Fruit fly (Drosophila melanogaster) whole organism, embryonic: ENCODE measurements around the gene CG31174.

ENCODE experiments used
- ATbp ChIP-seq: fragments of 200-800 bp; sonication (Bioruptor generic); optimal IDR thresholded peaks from 2 replicates; lab custom pipeline; 2017; ENCODE audit warnings: missing biosample characterization, mild to moderate bottlenecking, missing genetic modification characterization, missing genetic modification reagents
- Adf1 ChIP-seq: fragments of 200-800 bp; sonication (Bioruptor generic); IDR thresholded peaks from 2 replicates; pipeline ENCODE4 v1.3.6; 2022; ENCODE audit warnings: missing biosample characterization, missing genetic modification characterization
- Aef1 ChIP-seq: fragments of 200-800 bp; sonication (Bioruptor generic); IDR thresholded peaks from 3 replicates; pipeline ENCODE4 v1.3.6; 2022; ENCODE audit warnings: missing biosample characterization, missing genetic modification characterization
- B-H1 ChIP-seq: fragments of 200-800 bp; sonication (Bioruptor generic); IDR thresholded peaks from 3 replicates; pipeline ENCODE4 v1.3.6; 2022; ENCODE audit warnings: missing biosample characterization, missing genetic modification characterization
- CG10366 ChIP-seq: fragments of 200-800 bp; sonication (Bioruptor generic); IDR thresholded peaks from 2 replicates; pipeline ENCODE4 v1.3.6; 2022; ENCODE audit warnings: missing biosample characterization, missing genetic modification characterization
- CG12299 ChIP-seq: fragments of 200-800 bp; sonication (Bioruptor generic); optimal IDR thresholded peaks from 2 replicates; lab custom pipeline; 2018; ENCODE audit warnings: missing biosample characterization, mild to moderate bottlenecking, missing genetic modification characterization
- CG13123 ChIP-seq: fragments of 200-800 bp; sonication (Bioruptor generic); optimal IDR thresholded peaks from 2 replicates; lab custom pipeline; 2016; ENCODE audit warnings: missing biosample characterization, missing genetic modification characterization
- CG13624 ChIP-seq: fragments of 200-800 bp; sonication (Bioruptor generic); optimal IDR thresholded peaks from 2 replicates; lab custom pipeline; 2016; ENCODE audit warnings: missing biosample characterization, missing genetic modification characterization
- CG1603 ChIP-seq: fragments of 200-800 bp; sonication (Bioruptor generic); optimal IDR thresholded peaks from 2 replicates; lab custom pipeline; 2019; ENCODE audit warnings: missing biosample characterization, mild to moderate bottlenecking, missing genetic modification characterization, moderate library complexity
- CG18619 ChIP-seq: fragments of 200-800 bp; sonication (Bioruptor generic); optimal IDR thresholded peaks from 3 replicates; lab custom pipeline; 2017; ENCODE audit warnings: missing biosample characterization, mild to moderate bottlenecking, missing genetic modification characterization
- CG32767 ChIP-seq: fragments of 200-800 bp; sonication (Bioruptor generic); IDR thresholded peaks from 2 replicates; pipeline ENCODE4 v1.3.6; 2022; ENCODE audit warnings: missing biosample characterization, missing genetic modification characterization
- CG4707 ChIP-seq: fragments of 200-800 bp; sonication (Bioruptor generic); optimal IDR thresholded peaks from 2 replicates; lab custom pipeline; 2018; ENCODE audit warnings: missing biosample characterization, mild to moderate bottlenecking, missing genetic modification characterization, moderate library complexity
- CG4820 ChIP-seq: fragments of 200-800 bp; sonication (Bioruptor generic); optimal IDR thresholded peaks from 3 replicates; lab custom pipeline; 2016; ENCODE audit warnings: missing biosample characterization, missing genetic modification characterization
- CG5245 ChIP-seq: fragments of 200-800 bp; sonication (Bioruptor generic); optimal IDR thresholded peaks from 3 replicates; lab custom pipeline; 2016; ENCODE audit warnings: missing biosample characterization, missing genetic modification characterization
- CG6254 ChIP-seq: fragments of 200-800 bp; sonication (Bioruptor generic); optimal IDR thresholded peaks from 3 replicates; lab custom pipeline; 2017; ENCODE audit warnings: mild to moderate bottlenecking, missing biosample characterization, missing genetic modification reagents, missing genetic modification characterization
- CG7357 ChIP-seq: fragments of 200-800 bp; sonication (Bioruptor generic); IDR thresholded peaks from 3 replicates; pipeline ENCODE4 v1.3.6; 2022; ENCODE audit warnings: missing biosample characterization, missing genetic modification characterization
- CG7786 ChIP-seq: fragments of 200-800 bp; sonication (Bioruptor generic); optimal IDR thresholded peaks from 2 replicates; lab custom pipeline; 2016; ENCODE audit warnings: missing biosample characterization, missing genetic modification characterization
- CG8478 ChIP-seq: fragments of >200 bp; optimal IDR thresholded peaks from 2 replicates; lab custom pipeline; 2018
- CG9437 ChIP-seq: fragments of 200-800 bp; sonication (Bioruptor generic); optimal IDR thresholded peaks from 2 replicates; lab custom pipeline; 2018; ENCODE audit warnings: missing biosample characterization, mild to moderate bottlenecking, missing genetic modification characterization
- Camta ChIP-seq: fragments of 200-800 bp; sonication (Bioruptor generic); optimal IDR thresholded peaks from 2 replicates; lab custom pipeline; 2016; ENCODE audit warnings: missing biosample characterization, missing genetic modification characterization
- Deaf1 ChIP-seq: fragments of 200-800 bp; optimal IDR thresholded peaks from 3 replicates; lab custom pipeline; 2019; ENCODE audit warnings: missing biosample characterization, mild to moderate bottlenecking, missing genetic modification characterization, moderate library complexity
- Dek ChIP-seq: fragments of 200-800 bp; sonication (Bioruptor generic); optimal IDR thresholded peaks from 3 replicates; lab custom pipeline; 2019; ENCODE audit warnings: missing biosample characterization, mild to moderate bottlenecking, missing genetic modification characterization, moderate library complexity
- Meics ChIP-seq: fragments of 200-800 bp; sonication (Bioruptor generic); optimal IDR thresholded peaks from 2 replicates; lab custom pipeline; 2017; ENCODE audit warnings: missing biosample characterization, mild to moderate bottlenecking, missing genetic modification characterization
- Optix ChIP-seq: fragments of 200-800 bp; sonication (Bioruptor generic); IDR thresholded peaks from 3 replicates; pipeline ENCODE4 v1.3.6; 2022; ENCODE audit warnings: missing biosample characterization, missing genetic modification characterization
- PHDP ChIP-seq: fragments of 200-800 bp; sonication (Bioruptor generic); optimal IDR thresholded peaks from 3 replicates; lab custom pipeline; 2018; ENCODE audit warnings: missing biosample characterization, mild to moderate bottlenecking, missing genetic modification characterization, moderate library complexity
- Sin3A ChIP-seq: fragments of >200 bp; optimal IDR thresholded peaks from 2 replicates; lab custom pipeline; 2018
- Xbp1 ChIP-seq: fragments of 200-800 bp; sonication (Bioruptor generic); optimal IDR thresholded peaks from 3 replicates; lab custom pipeline; 2016; ENCODE audit warnings: missing biosample characterization, mild to moderate bottlenecking, missing genetic modification characterization
- cato ChIP-seq: fragments of 200-800 bp; sonication (Bioruptor generic); optimal IDR thresholded peaks from 2 replicates; lab custom pipeline; 2016; ENCODE audit warnings: missing biosample characterization, missing genetic modification characterization, borderline replicate concordance
- chif ChIP-seq, 2 experiments: fragments of 200-800 bp; sonication (Bioruptor generic); optimal IDR thresholded peaks; 3 replicates each; lab custom pipeline; 2016; ENCODE audit warnings: missing biosample characterization in 2 of 2, missing genetic modification characterization in 2 of 2
- disco-r ChIP-seq: fragments of 200-800 bp; sonication (Bioruptor generic); optimal IDR thresholded peaks from 2 replicates; lab custom pipeline; 2016; ENCODE audit warnings: missing biosample characterization, missing genetic modification characterization
- dmrt99B ChIP-seq: fragments of 200-800 bp; sonication (Bioruptor generic); optimal IDR thresholded peaks from 2 replicates; lab custom pipeline; 2018; ENCODE audit warnings: missing biosample characterization, mild to moderate bottlenecking, missing genetic modification characterization, moderate library complexity
- gro ChIP-seq: fragments of 200-800 bp; sonication (Bioruptor generic); optimal IDR thresholded peaks from 2 replicates; lab custom pipeline; 2016; ENCODE audit warnings: missing biosample characterization, missing genetic modification characterization
- gsb ChIP-seq: fragments of 200-800 bp; sonication (Bioruptor generic); IDR thresholded peaks from 2 replicates; pipeline ENCODE4 v1.3.6; 2022; ENCODE audit warnings: missing biosample characterization, missing genetic modification characterization
- ham ChIP-seq: fragments of 200-800 bp; sonication (Bioruptor generic); IDR thresholded peaks from 2 replicates; pipeline ENCODE4 v1.3.6; 2022; ENCODE audit warnings: missing biosample characterization, missing genetic modification characterization
- knrl ChIP-seq: fragments of 200-800 bp; sonication (Bioruptor generic); IDR thresholded peaks from 3 replicates; pipeline ENCODE4 v1.3.6; 2022; ENCODE audit warnings: missing biosample characterization, missing genetic modification characterization; ENCODE audit not compliant: partially characterized antibody
- lmd ChIP-seq: fragments of 200-800 bp; sonication (Bioruptor generic); IDR thresholded peaks from 2 replicates; pipeline ENCODE4 v1.3.6; 2022; ENCODE audit warnings: missing biosample characterization, missing genetic modification characterization
- lola ChIP-seq, 3 experiments: fragments of >200 bp in 2 of 3; fragments of 200-800 bp in 1 of 3; sonication (Bioruptor generic) in 1 of 3; optimal IDR thresholded peaks; 2 replicates each; lab custom pipeline; 2017 to 2019; ENCODE audit warnings: missing biosample characterization in 3 of 3, missing genetic modification characterization in 3 of 3, mild to moderate bottlenecking in 1 of 3, moderate library complexity in 1 of 3
- nom ChIP-seq: fragments of 200-800 bp; sonication (Bioruptor generic); optimal IDR thresholded peaks from 2 replicates; lab custom pipeline; 2017; ENCODE audit warnings: missing biosample characterization, missing genetic modification characterization, mild to moderate bottlenecking, moderate library complexity, missing genetic modification reagents
- odd ChIP-seq: fragments of 200-800 bp; sonication (Bioruptor generic); optimal IDR thresholded peaks from 2 replicates; lab custom pipeline; 2017; ENCODE audit warnings: missing biosample characterization, mild to moderate bottlenecking, missing genetic modification characterization
- otp ChIP-seq: fragments of 200-800 bp; sonication (Bioruptor generic); IDR thresholded peaks from 3 replicates; pipeline ENCODE4, ENCODE4 v1.3.6; 2022; ENCODE audit warnings: missing biosample characterization, missing genetic modification characterization
- pzg ChIP-seq: fragments of 200-800 bp; sonication (Bioruptor generic); optimal IDR thresholded peaks from 3 replicates; lab custom pipeline; 2018; ENCODE audit warnings: missing biosample characterization, mild to moderate bottlenecking, missing genetic modification characterization, moderate library complexity
- ranshi ChIP-seq: fragments of 200-800 bp; sonication (Bioruptor generic); IDR thresholded peaks from 2 replicates; pipeline ENCODE4 v1.3.6; 2022; ENCODE audit warnings: missing biosample characterization, missing genetic modification characterization
- ro ChIP-seq: fragments of 200-800 bp; sonication (Bioruptor generic); IDR thresholded peaks from 2 replicates; pipeline ENCODE4 v1.3.6; 2022; ENCODE audit warnings: missing biosample characterization, missing genetic modification characterization
- slou ChIP-seq: fragments of 200-800 bp; sonication (Bioruptor generic); optimal IDR thresholded peaks from 3 replicates; lab custom pipeline; 2016; ENCODE audit warnings: missing biosample characterization, missing genetic modification characterization
- sqz ChIP-seq: fragments of 200-800 bp; sonication (Bioruptor generic); optimal IDR thresholded peaks from 3 replicates; lab custom pipeline; 2018; ENCODE audit warnings: missing biosample characterization, mild to moderate bottlenecking, missing genetic modification characterization
- zen ChIP-seq: fragments of 200-800 bp; sonication (Bioruptor generic); optimal IDR thresholded peaks from 3 replicates; lab custom pipeline; 2018; ENCODE audit warnings: missing biosample characterization, mild to moderate bottlenecking, missing genetic modification characterization, moderate library complexity
- zf30C ChIP-seq: fragments of 200-800 bp; sonication (Bioruptor generic); optimal IDR thresholded peaks from 3 replicates; lab custom pipeline; 2018; ENCODE audit warnings: missing biosample characterization, mild to moderate bottlenecking, missing genetic modification characterization

The CG31174 gene

dm6 chr3R:21870158-21870971 is 1.1 kb upstream of the CG31174 start, which contains the start of gene CG31431 (continued):
- peak; percentile 92 for TF ChIP-seq sqz (GFP tag; lab: Kevin White, UChicago)
- peak; percentile 96 for TF ChIP-seq Camta (GFP tag; lab: Kevin White, UChicago)
- TF ChIP-seq Sin3A (lab: Kevin White, UChicago): no peak
- TF ChIP-seq CG7786 (GFP tag; lab: Kevin White, UChicago): peak; percentile 98

DNA sequence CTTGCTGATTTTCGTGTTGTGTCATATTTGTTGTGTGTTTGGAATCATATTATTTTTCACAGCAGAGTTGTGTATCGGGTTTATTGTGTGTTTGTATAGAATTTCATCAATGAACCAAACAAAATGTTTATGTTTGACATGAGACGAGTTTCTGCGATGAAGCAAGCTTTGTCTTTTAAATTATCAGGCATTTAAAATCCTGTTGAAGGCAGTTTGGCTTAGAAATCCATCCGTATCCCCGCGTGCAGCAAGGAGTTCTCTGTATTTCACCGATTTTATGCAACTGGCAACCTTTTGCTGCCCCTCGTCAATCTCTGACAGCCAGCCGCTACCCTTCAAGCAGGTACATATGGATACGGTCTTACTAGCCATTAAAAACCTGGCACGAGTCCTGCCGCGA is 1.5 kb downstream of the CG31174 start, which contains the start of the genes CG6569 and Cby:
TSS of gene CG6569 (minus strand) at position 101 of the 400 bp plus-strand sequence.
TSS of gene Cby (plus strand) at position 185 of the 400 bp plus-strand sequence.
- no peak for TF ChIP-seq zf30C
- no peak for TF ChIP-seq disco-r
- no peak for TF ChIP-seq dmrt99B (tag; lab: Kevin White, UChicago)
- TF ChIP-seq B-H1 (GFP tag; lab: Robert Waterston, UW): no peak
- TF ChIP-seq CG7786 (GFP tag; lab: Kevin White, UChicago): no peak
- TF ChIP-seq CG13624 (GFP tag; lab: Kevin White, UChicago): no peak
- TF ChIP-seq Dek: no peak
- no peak for TF ChIP-seq CG4707 (GFP tag; lab: Kevin White, UChicago)
- no peak for TF ChIP-seq PHDP (tag; lab: Kevin White, UChicago)
- TF ChIP-seq knrl (GFP tag; lab: Robert Waterston, UW): no peak
- no peak for TF ChIP-seq Deaf1 (tag; lab: Kevin White, UChicago)

DNA sequence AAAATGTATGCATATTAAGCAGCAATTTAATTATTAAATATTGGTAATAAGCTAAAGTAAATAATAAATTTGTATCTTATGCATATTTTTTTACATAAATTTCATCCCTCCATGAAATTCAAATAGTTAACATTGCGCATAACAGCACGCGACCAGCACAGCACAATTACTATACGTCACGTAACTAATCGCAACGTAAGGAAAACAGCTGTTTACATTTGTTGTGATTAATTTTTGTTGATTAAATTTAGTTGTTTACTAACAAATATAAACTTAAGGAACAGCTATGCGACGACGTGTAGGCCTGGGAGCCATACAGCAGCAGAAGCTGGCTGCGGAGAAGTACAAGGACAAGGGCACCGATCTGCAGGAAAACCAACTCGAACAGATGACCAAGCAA is 4.3 kb downstream of the CG31174 start, which contains the start of gene lsn:
TSS of gene lsn (plus strand) at position 177 of the 400 bp plus-strand sequence.
- no peak for TF ChIP-seq CG7357 (GFP tag; lab: Robert Waterston, UW)
- TF ChIP-seq odd (GFP tag; lab: Kevin White, UChicago): peak; percentile 38
- no peak for TF ChIP-seq CG5245
- no peak for TF ChIP-seq Aef1 (GFP tag; lab: Robert Waterston, UW)
- no peak for TF ChIP-seq Xbp1 (GFP tag; lab: Kevin White, UChicago)
- no peak for TF ChIP-seq gsb (GFP tag; lab: Robert Waterston, UW)
- TF ChIP-seq slou (GFP tag; lab: Kevin White, UChicago): no peak
- TF ChIP-seq lmd (GFP tag; lab: Robert Waterston, UW): no peak
- TF ChIP-seq CG8478: no peak
- no peak for TF ChIP-seq gro
- peak in 1 of 2 experiments; percentile 1 for TF ChIP-seq chif (GFP tag; optimal IDR thresholded peaks at IDR 0.05; lab: Kevin White, UChicago)
- no peak for TF ChIP-seq CG10366
- TF ChIP-seq CG1603 (tag; lab: Kevin White, UChicago): peak; percentile 68
- TF ChIP-seq lola (GFP tag; optimal IDR thresholded peaks at IDR 0.05; lab: Kevin White, UChicago): peak in 1 of 3 experiments; percentile 31
- no peak for TF ChIP-seq Optix (GFP tag; lab: Robert Waterston, UW)
- no peak for TF ChIP-seq CG4820 (GFP tag; lab: Kevin White, UChicago)
- TF ChIP-seq ATbp: peak; percentile 37
- TF ChIP-seq ranshi (GFP tag; lab: Robert Waterston, UW): no peak
- no peak for TF ChIP-seq CG6254 (GFP tag; lab: Kevin White, UChicago)
- no peak for TF ChIP-seq CG13123 (GFP tag; lab: Kevin White, UChicago)
- peak; percentile 42 for TF ChIP-seq pzg (GFP tag; lab: Kevin White, UChicago)
- TF ChIP-seq otp (GFP tag; lab: Robert Waterston, UW): no peak
- no peak for TF ChIP-seq cato (GFP tag; lab: Kevin White, UChicago)
- no peak for TF ChIP-seq CG18619
- no peak for TF ChIP-seq ham (GFP tag; lab: Robert Waterston, UW)
- peak; percentile 48 for TF ChIP-seq Meics (GFP tag; lab: Kevin White, UChicago)
- TF ChIP-seq nom: no peak
- peak; percentile 100 for TF ChIP-seq CG9437
- no peak for TF ChIP-seq zen (tag; lab: Kevin White, UChicago)
- TF ChIP-seq CG12299: no peak
- no peak for TF ChIP-seq CG32767 (GFP tag; lab: Robert Waterston, UW)
- no peak for TF ChIP-seq Adf1 (GFP tag; lab: Robert Waterston, UW)
- no peak for TF ChIP-seq ro (GFP tag; lab: Robert Waterston, UW)
- peak; percentile 26 for TF ChIP-seq CG4707 (GFP tag; lab: Kevin White, UChicago)
